Worm (Caenorhabditis elegans) whole organism, L3 larva: ENCODE results near the gene vha-2.

ENCODE experiments used
- ceh-28 ChIP-seq: fragments of 150-350 bp; optimal IDR thresholded peaks from 2 replicates; lab custom pipeline; 2014; ENCODE audit warnings: missing biosample characterization, missing genetic modification reagents, missing genetic modification characterization
- elt-1 ChIP-seq: fragments of 150-350 bp; optimal IDR thresholded peaks from 2 replicates; lab custom pipeline; 2014; ENCODE audit warnings: missing biosample characterization, missing genetic modification characterization
- lsy-12 ChIP-seq: sonication (generic microtip); optimal IDR thresholded peaks from 2 replicates; lab custom pipeline; 2016; ENCODE audit warnings: mild to moderate bottlenecking, missing genetic modification characterization, missing compliant biosample characterization
- nhr-23 ChIP-seq: fragments of 150-350 bp; optimal IDR thresholded peaks from 2 replicates; lab custom pipeline; 2014; ENCODE audit warnings: missing biosample characterization, missing genetic modification reagents, missing genetic modification characterization
- skn-1 ChIP-seq: fragments of 150-350 bp; optimal IDR thresholded peaks from 2 replicates; lab custom pipeline; 2014; ENCODE audit warnings: missing biosample characterization, missing genetic modification characterization
- unc-62 ChIP-seq: fragments of 150-350 bp; sonication (generic microtip); optimal IDR thresholded peaks from 4 replicates; lab custom pipeline; 2014; ENCODE audit warnings: missing biosample characterization, missing genetic modification reagents, missing genetic modification characterization

ce11 chrIII:9823748-9824147 lies 41.8 kb downstream of the vha-2 start:
- no peak for TF ChIP-seq nhr-23 (tag; lab: Kevin White, UChicago)
- TF ChIP-seq unc-62 (GFP tag; lab: Kevin White, UChicago) = no peak
- TF ChIP-seq lsy-12 (tag; lab: Kevin White, UChicago) = no peak
- TF ChIP-seq ceh-28 = no peak
- no peak for TF ChIP-seq skn-1 (tag; lab: Kevin White, UChicago)
- no peak for TF ChIP-seq elt-1 (tag; lab: Kevin White, UChicago)
